Fruit fly (Drosophila melanogaster) whole organism, embryonic: ENCODE results near the gene GXIVsPLA2.

ENCODE experiments used
- B-H2 ChIP-seq: fragments of 200-800 bp; sonication (Bioruptor generic); optimal IDR thresholded peaks from 2 replicates; lab custom pipeline; 2018; ENCODE audit warnings: missing biosample characterization, mild to moderate bottlenecking, missing genetic modification characterization
- BtbVII ChIP-seq: fragments of 200-800 bp; sonication (Bioruptor generic); optimal IDR thresholded peaks from 3 replicates; lab custom pipeline; 2017; ENCODE audit warnings: missing biosample characterization, mild to moderate bottlenecking, missing genetic modification characterization
- CG10462 ChIP-seq: fragments of 200-800 bp; sonication (Bioruptor generic); optimal IDR thresholded peaks from 2 replicates; lab custom pipeline; 2016; ENCODE audit warnings: missing biosample characterization, missing genetic modification characterization
- CG11456 ChIP-seq: fragments of 200-800 bp; sonication (Bioruptor generic); IDR thresholded peaks from 3 replicates; pipeline ENCODE4 v1.3.6; 2022; ENCODE audit warnings: missing biosample characterization, missing genetic modification characterization
- CG1233 ChIP-seq: fragments of 200-800 bp; sonication (Bioruptor generic); optimal IDR thresholded peaks from 4 replicates; lab custom pipeline; 2018; ENCODE audit warnings: missing biosample characterization, mild to moderate bottlenecking, missing genetic modification characterization
- CG13424 ChIP-seq: fragments of 200-800 bp; sonication (Bioruptor generic); optimal IDR thresholded peaks from 2 replicates; lab custom pipeline; 2019; ENCODE audit warnings: missing biosample characterization, mild to moderate bottlenecking, missing genetic modification characterization, moderate library complexity
- CG15011 ChIP-seq: fragments of 200-800 bp; sonication (Bioruptor generic); optimal IDR thresholded peaks from 3 replicates; lab custom pipeline; 2018; ENCODE audit warnings: missing biosample characterization, mild to moderate bottlenecking, missing genetic modification characterization
- CG17385 ChIP-seq: fragments of 200-800 bp; sonication (Bioruptor generic); optimal IDR thresholded peaks from 3 replicates; lab custom pipeline; 2018; ENCODE audit warnings: missing biosample characterization, mild to moderate bottlenecking, missing genetic modification characterization
- CG18619 ChIP-seq: fragments of 200-800 bp; sonication (Bioruptor generic); optimal IDR thresholded peaks from 3 replicates; lab custom pipeline; 2017; ENCODE audit warnings: missing biosample characterization, mild to moderate bottlenecking, missing genetic modification characterization
- CG2120 ChIP-seq: fragments of 200-800 bp; sonication (Bioruptor generic); optimal IDR thresholded peaks from 3 replicates; lab custom pipeline; 2016; ENCODE audit warnings: missing biosample characterization, missing genetic modification characterization
- CG30403 ChIP-seq: fragments of 200-800 bp; sonication (Bioruptor generic); optimal IDR thresholded peaks from 3 replicates; lab custom pipeline; 2016; ENCODE audit warnings: missing biosample characterization, missing genetic modification characterization
- CG8281 ChIP-seq: fragments of 200-800 bp; sonication (Bioruptor generic); optimal IDR thresholded peaks from 2 replicates; lab custom pipeline; 2018; ENCODE audit warnings: missing biosample characterization, mild to moderate bottlenecking, missing genetic modification characterization, moderate library complexity
- CG8924 ChIP-seq: fragments of 200-800 bp; optimal IDR thresholded peaks from 3 replicates; lab custom pipeline; 2019; ENCODE audit warnings: missing biosample characterization, mild to moderate bottlenecking, missing genetic modification characterization, moderate library complexity
- Dfd ChIP-seq, 2 experiments: fragments of >200 bp; optimal IDR thresholded peaks; 2 replicates each; lab custom pipeline; 2017; ENCODE audit warnings: missing biosample characterization in 2 of 2, missing genetic modification characterization in 2 of 2
- Dp ChIP-seq: fragments of 200-800 bp; sonication (Bioruptor generic); optimal IDR thresholded peaks from 2 replicates; lab custom pipeline; 2018; ENCODE audit warnings: missing biosample characterization, mild to moderate bottlenecking, missing genetic modification characterization, moderate library complexity
- HLH4C ChIP-seq: fragments of 200-800 bp; sonication (Bioruptor generic); IDR thresholded peaks from 3 replicates; pipeline ENCODE4 v1.3.6; 2022; ENCODE audit warnings: missing biosample characterization, missing genetic modification characterization; ENCODE audit not compliant: partially characterized antibody
- Hr51 ChIP-seq, 2 experiments: fragments of 200-800 bp; sonication (Bioruptor generic); optimal IDR thresholded peaks; 2 replicates in 1 of 2; 3 replicates in 1 of 2; lab custom pipeline; 2016 to 2018; ENCODE audit warnings: missing biosample characterization in 2 of 2, missing genetic modification characterization in 2 of 2, mild to moderate bottlenecking in 1 of 2, moderate library complexity in 1 of 2
- Med ChIP-seq: fragments of 200-800 bp; sonication (Bioruptor generic); peaks from one replicate; lab custom pipeline; 2016; ENCODE audit warnings: missing biosample characterization, missing genetic modification characterization, mild to moderate bottlenecking, inconsistent platforms, moderate library complexity
- NfI ChIP-seq: fragments of 200-800 bp; sonication (Bioruptor generic); optimal IDR thresholded peaks from 3 replicates; lab custom pipeline; 2018; ENCODE audit warnings: missing biosample characterization, mild to moderate bottlenecking, missing genetic modification characterization, moderate library complexity
- Pdp1 ChIP-seq, 2 experiments: fragments of 200-800 bp; sonication (Bioruptor generic); optimal IDR thresholded peaks; 3 replicates each; lab custom pipeline; 2016; ENCODE audit warnings: missing biosample characterization in 2 of 2, missing genetic modification characterization in 2 of 2, mild to moderate bottlenecking in 1 of 2, moderate library complexity in 1 of 2
- Rfx ChIP-seq: fragments of 200-800 bp; sonication (Bioruptor generic); IDR thresholded peaks from 2 replicates; pipeline ENCODE4 v1.3.6; 2022; ENCODE audit warnings: missing biosample characterization, missing genetic modification characterization
- Rx ChIP-seq: fragments of 200-800 bp; sonication (Bioruptor generic); IDR thresholded peaks from 2 replicates; pipeline ENCODE4 v1.3.6; 2022; ENCODE audit warnings: missing biosample characterization, missing genetic modification characterization
- Ssrp ChIP-seq: fragments of 200-800 bp; sonication (Bioruptor generic); optimal IDR thresholded peaks from 2 replicates; lab custom pipeline; 2018; ENCODE audit warnings: missing biosample characterization, mild to moderate bottlenecking, missing genetic modification characterization, moderate library complexity
- Trl ChIP-seq, 3 experiments: fragments of >200 bp in 2 of 3; fragments of 200-800 bp in 1 of 3; sonication (Bioruptor generic) in 1 of 3; optimal IDR thresholded peaks; 2 replicates in 1 of 3; 3 replicates in 2 of 3; lab custom pipeline; 2016 to 2017; ENCODE audit warnings: missing biosample characterization in 1 of 3, missing genetic modification characterization in 1 of 3
- abd-A ChIP-seq: fragments of 200-800 bp; sonication (Bioruptor generic); optimal IDR thresholded peaks from 3 replicates; lab custom pipeline; 2019; ENCODE audit warnings: missing biosample characterization, mild to moderate bottlenecking, missing genetic modification characterization, moderate library complexity
- ap ChIP-seq: fragments of 200-800 bp; sonication (Bioruptor generic); IDR thresholded peaks from 2 replicates; pipeline ENCODE4 v1.3.6; 2022; ENCODE audit warnings: missing biosample characterization, missing genetic modification characterization
- bsh ChIP-seq, 2 experiments: fragments of 200-800 bp; sonication (Bioruptor generic); optimal IDR thresholded peaks; 2 replicates each; lab custom pipeline; 2017 to 2018; ENCODE audit warnings: mild to moderate bottlenecking in 2 of 2, missing biosample characterization in 2 of 2, missing genetic modification characterization in 2 of 2, moderate library complexity in 1 of 2
- chinmo ChIP-seq: fragments of 200-800 bp; sonication (Bioruptor generic); IDR thresholded peaks from 4 replicates; pipeline ENCODE4 v1.3.6; 2022; ENCODE audit warnings: missing biosample characterization, missing genetic modification characterization; ENCODE audit not compliant: partially characterized antibody
- crc ChIP-seq: fragments of 200-800 bp; sonication (Bioruptor generic); optimal IDR thresholded peaks from 2 replicates; lab custom pipeline; 2016; ENCODE audit warnings: missing biosample characterization, missing genetic modification characterization
- cwo ChIP-seq: fragments of 200-800 bp; sonication (Bioruptor generic); optimal IDR thresholded peaks from 3 replicates; lab custom pipeline; 2017; ENCODE audit warnings: missing biosample characterization, missing genetic modification characterization, mild to moderate bottlenecking, moderate library complexity, missing genetic modification reagents
- dmrt11E ChIP-seq: fragments of 200-800 bp; sonication (Bioruptor generic); optimal IDR thresholded peaks from 3 replicates; lab custom pipeline; 2018; ENCODE audit warnings: missing biosample characterization, mild to moderate bottlenecking, missing genetic modification characterization, moderate library complexity
- dmrt99B ChIP-seq: fragments of 200-800 bp; sonication (Bioruptor generic); optimal IDR thresholded peaks from 2 replicates; lab custom pipeline; 2018; ENCODE audit warnings: missing biosample characterization, mild to moderate bottlenecking, missing genetic modification characterization, moderate library complexity
- gcm ChIP-seq: fragments of 200-800 bp; sonication (Bioruptor generic); optimal IDR thresholded peaks from 2 replicates; lab custom pipeline; 2019; ENCODE audit warnings: missing biosample characterization, mild to moderate bottlenecking, missing genetic modification characterization, moderate library complexity
- gt ChIP-seq: fragments of 200-800 bp; sonication (Bioruptor generic); IDR thresholded peaks from 2 replicates; pipeline ENCODE4 v1.3.6; 2022; ENCODE audit warnings: missing biosample characterization, missing genetic modification characterization
- lab ChIP-seq: fragments of 200-800 bp; sonication (Bioruptor generic); optimal IDR thresholded peaks from 3 replicates; lab custom pipeline; 2017; ENCODE audit warnings: missing biosample characterization, missing genetic modification characterization, mild to moderate bottlenecking, moderate library complexity, missing genetic modification reagents
- lilli ChIP-seq: fragments of 200-800 bp; sonication (Bioruptor generic); optimal IDR thresholded peaks from 3 replicates; lab custom pipeline; 2016; ENCODE audit warnings: missing biosample characterization, missing genetic modification characterization
- nom ChIP-seq: fragments of 200-800 bp; sonication (Bioruptor generic); optimal IDR thresholded peaks from 2 replicates; lab custom pipeline; 2017; ENCODE audit warnings: missing biosample characterization, missing genetic modification characterization, mild to moderate bottlenecking, moderate library complexity, missing genetic modification reagents
- row ChIP-seq: fragments of 200-800 bp; sonication (Bioruptor generic); IDR thresholded peaks from 3 replicates; pipeline ENCODE4 v1.3.6; 2022; ENCODE audit warnings: missing biosample characterization, missing genetic modification characterization
- scrt ChIP-seq: fragments of 200-800 bp; sonication (Bioruptor generic); optimal IDR thresholded peaks from 2 replicates; lab custom pipeline; 2018; ENCODE audit warnings: missing biosample characterization, mild to moderate bottlenecking, missing genetic modification characterization, moderate library complexity
- sd ChIP-seq: fragments of 200-800 bp; sonication (Bioruptor generic); optimal IDR thresholded peaks from 3 replicates; lab custom pipeline; 2018; ENCODE audit warnings: missing biosample characterization, mild to moderate bottlenecking, missing genetic modification characterization, moderate library complexity
- sens ChIP-seq: fragments of 200-800 bp; sonication (Bioruptor generic); peaks from one replicate; lab custom pipeline; 2016; ENCODE audit warnings: missing biosample characterization, missing genetic modification characterization
- so ChIP-seq: fragments of 200-800 bp; sonication (Bioruptor generic); IDR thresholded peaks from 3 replicates; pipeline ENCODE4 v1.3.6; 2022; ENCODE audit warnings: missing biosample characterization, missing genetic modification characterization
- sqz ChIP-seq: fragments of 200-800 bp; sonication (Bioruptor generic); optimal IDR thresholded peaks from 3 replicates; lab custom pipeline; 2018; ENCODE audit warnings: missing biosample characterization, mild to moderate bottlenecking, missing genetic modification characterization
- sr ChIP-seq: fragments of 200-800 bp; sonication (Bioruptor generic); IDR thresholded peaks from 3 replicates; pipeline ENCODE4 v1.3.6; 2022; ENCODE audit warnings: missing biosample characterization, missing genetic modification characterization
- toy ChIP-seq: fragments of 200-800 bp; sonication (Bioruptor generic); IDR thresholded peaks from 2 replicates; pipeline ENCODE4 v1.3.6; 2022; ENCODE audit warnings: missing biosample characterization, missing genetic modification characterization
- vnd ChIP-seq: fragments of 200-800 bp; sonication (Bioruptor generic); IDR thresholded peaks from 3 replicates; pipeline ENCODE4 v1.3.6; 2022; ENCODE audit warnings: missing biosample characterization, missing genetic modification characterization; ENCODE audit not compliant: partially characterized antibody

Gene GXIVsPLA2

DNA sequence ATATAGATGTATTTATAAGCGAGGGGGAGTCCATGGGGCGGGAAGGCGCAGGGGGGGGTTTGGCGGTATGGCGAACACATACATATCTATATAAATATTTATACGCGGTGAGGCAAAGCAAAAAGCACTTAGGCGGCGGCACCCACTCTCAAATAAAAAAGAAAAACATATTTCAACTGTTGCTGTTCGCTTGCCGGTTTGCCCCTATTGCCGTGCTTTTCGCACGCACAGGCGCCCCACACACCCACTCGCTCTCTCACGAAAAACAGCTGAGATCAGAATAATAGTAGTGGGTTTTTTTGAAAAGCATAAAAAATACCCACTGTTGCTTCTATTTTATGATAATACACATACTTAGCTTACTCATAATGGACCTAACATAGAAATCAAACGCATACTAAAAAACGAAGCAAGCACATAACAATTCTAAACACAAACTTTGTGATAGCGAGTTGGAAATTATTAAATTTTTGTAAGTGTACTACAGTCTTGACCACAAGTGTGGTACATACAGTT lies 46.3 kb downstream of the GXIVsPLA2 start (continued):
- TF ChIP-seq CG11456 (GFP tag; lab: Robert Waterston, UW), result no peak; the same call in 2 of the 3 replicates
- TF ChIP-seq HLH4C, result no peak
- peak; percentile 97 for TF ChIP-seq sr (GFP tag; lab: Robert Waterston, UW)
- peak; percentile 82 for TF ChIP-seq CG13424 (tag; lab: Kevin White, UChicago)
- peak; percentile 89 for TF ChIP-seq B-H2 (GFP tag; lab: Kevin White, UChicago)
- TF ChIP-seq gcm (GFP tag; lab: Kevin White, UChicago), result peak; percentile 71
- peak; percentile 41 for TF ChIP-seq Ssrp
- peak; percentile 8 for TF ChIP-seq CG15011 (GFP tag; lab: Kevin White, UChicago)
- peak; percentile 83 for TF ChIP-seq Rfx (GFP tag; lab: Robert Waterston, UW)
- TF ChIP-seq gt (GFP tag; lab: Robert Waterston, UW), result no peak
- no peak for TF ChIP-seq Rx (GFP tag; lab: Robert Waterston, UW)
- peak; percentile 69; the same call in 1 of the 3 replicates for TF ChIP-seq so (GFP tag; lab: Robert Waterston, UW)
- peak; percentile 80 for TF ChIP-seq cwo (GFP tag; lab: Kevin White, UChicago)
- TF ChIP-seq vnd, result no peak
- TF ChIP-seq dmrt11E (tag; lab: Kevin White, UChicago), result no peak
- TF ChIP-seq scrt (GFP tag; lab: Kevin White, UChicago), result peak; percentile 87
- TF ChIP-seq lab (GFP tag; lab: Kevin White, UChicago), result peak; percentile 90

DNA sequence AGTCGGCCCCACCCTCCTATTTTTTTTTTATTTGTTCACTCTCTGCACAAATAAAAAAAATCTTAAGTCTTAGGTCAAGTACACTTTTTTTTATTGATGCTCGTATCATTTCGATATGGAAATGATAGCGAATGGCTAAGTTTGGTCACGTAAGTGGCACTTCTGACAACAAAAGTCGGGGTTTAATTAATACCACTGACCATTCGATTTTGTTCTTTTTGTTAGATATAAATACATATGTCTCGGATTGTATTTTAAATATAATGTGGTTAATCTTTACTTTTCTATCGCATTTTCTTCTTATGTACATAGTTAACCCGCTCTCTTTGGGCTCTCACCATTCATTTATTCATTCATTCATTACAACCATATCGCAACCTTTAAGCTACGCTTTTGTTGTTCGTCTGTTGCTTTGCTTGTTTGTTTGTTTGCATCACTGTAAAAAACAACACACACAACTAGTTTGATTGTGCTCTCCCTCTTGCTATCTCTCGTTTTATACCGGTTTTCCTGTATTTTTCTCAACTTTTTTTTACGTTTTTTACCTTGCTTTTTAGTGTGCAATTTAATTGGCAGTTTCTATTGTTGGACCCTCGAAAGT lies 47.3 kb downstream of the GXIVsPLA2 start:
- peak; percentile 98 for TF ChIP-seq CG8281 (tag; lab: Kevin White, UChicago)
- TF ChIP-seq lilli (GFP tag; lab: Kevin White, UChicago), result peak; percentile 1
- no peak for TF ChIP-seq NfI (GFP tag; lab: Kevin White, UChicago)
- TF ChIP-seq Dfd (GFP tag; optimal IDR thresholded peaks at IDR 0.05; lab: Kevin White, UChicago), result no peak
- peak; percentile 5 for TF ChIP-seq dmrt99B (tag; lab: Kevin White, UChicago)
- TF ChIP-seq chinmo (GFP tag; lab: Robert Waterston, UW), result 0 out of 4 replicates have a peak, but pooled peaks have one; percentile 17
- TF ChIP-seq bsh (GFP tag; optimal IDR thresholded peaks at IDR 0.05; lab: Kevin White, UChicago), result peak in 1 of 2 experiments; percentile 78
- peak; percentile 14 for TF ChIP-seq abd-A (tag; lab: Kevin White, UChicago)
- TF ChIP-seq CG10462 (GFP tag; lab: Kevin White, UChicago), result no peak
- no peak for TF ChIP-seq toy (GFP tag; lab: Robert Waterston, UW)
- TF ChIP-seq BtbVII, result peak; percentile 61
- TF ChIP-seq ap (GFP tag; lab: Robert Waterston, UW), result no peak
- peak in 1 of 2 experiments; percentile 10 for TF ChIP-seq Pdp1 (GFP tag; optimal IDR thresholded peaks at IDR 0.05; lab: Kevin White, UChicago)
- peak; percentile 77 for TF ChIP-seq sens
- TF ChIP-seq nom (GFP tag; lab: Kevin White, UChicago), result peak; percentile 71
- peak; percentile 8 for TF ChIP-seq CG2120
- TF ChIP-seq CG17385, result no peak
- no peak for TF ChIP-seq CG30403 (GFP tag; lab: Kevin White, UChicago)
- peak; percentile 32 for TF ChIP-seq B-H2 (GFP tag; lab: Kevin White, UChicago)
- peak in 1 of 2 experiments; percentile 25 for TF ChIP-seq Hr51 (GFP tag; optimal IDR thresholded peaks at IDR 0.05; lab: Kevin White, UChicago)
- peak; percentile 19 for TF ChIP-seq CG8924
- peak; percentile 72 for TF ChIP-seq Med (GFP tag; lab: Kevin White, UChicago)
- no peak for TF ChIP-seq Dp (GFP tag; lab: Kevin White, UChicago)
- peak; percentile 6 for TF ChIP-seq sd
- TF ChIP-seq row (GFP tag; lab: Robert Waterston, UW), result 0 out of 3 replicates have a peak, but pooled peaks have one; percentile 10
- TF ChIP-seq Trl (optimal IDR thresholded peaks at IDR 0.05; lab: Kevin White, UChicago), result peak in 1 of 2 experiments; percentile 18
- no peak for TF ChIP-seq Trl (GFP tag; optimal IDR thresholded peaks at IDR 0.05; lab: Kevin White, UChicago)
- no peak for TF ChIP-seq vnd
- no peak for TF ChIP-seq CG13424 (tag; lab: Kevin White, UChicago)
- peak; percentile 5 for TF ChIP-seq crc (GFP tag; lab: Kevin White, UChicago)
- TF ChIP-seq sqz, result peak; percentile 24
- TF ChIP-seq CG18619, result no peak
- no peak for TF ChIP-seq CG1233 (GFP tag; lab: Kevin White, UChicago)
